Fruit fly (Drosophila melanogaster) whole organism, embryonic: ENCODE results near the gene CG42534.
A peak's percentile ranks its signal among the peaks of the same experiment; 100 is the strongest.

Experiments used
- Ada2b ChIP-seq: fragments of 200-800 bp; sonication (Bioruptor generic); IDR thresholded peaks from 2 replicates; pipeline ENCODE4 v1.3.6; 2022; ENCODE audit warnings: missing biosample characterization, missing genetic modification characterization
- Aef1 ChIP-seq: fragments of 200-800 bp; sonication (Bioruptor generic); IDR thresholded peaks from 3 replicates; pipeline ENCODE4 v1.3.6; 2022; ENCODE audit warnings: missing biosample characterization, missing genetic modification characterization
- Asciz ChIP-seq: fragments of 200-800 bp; sonication (Bioruptor generic); optimal IDR thresholded peaks from 2 replicates; lab custom pipeline; 2017; ENCODE audit warnings: missing biosample characterization, mild to moderate bottlenecking, missing genetic modification characterization, missing genetic modification reagents
- CG10979 ChIP-seq: fragments of 200-800 bp; sonication (Bioruptor generic); optimal IDR thresholded peaks from 2 replicates; lab custom pipeline; 2018; ENCODE audit warnings: missing biosample characterization, mild to moderate bottlenecking, missing genetic modification characterization, moderate library complexity
- CG11504 ChIP-seq: fragments of 200-800 bp; sonication (Bioruptor generic); optimal IDR thresholded peaks from 3 replicates; lab custom pipeline; 2019; ENCODE audit warnings: missing biosample characterization, mild to moderate bottlenecking, missing genetic modification characterization, moderate library complexity
- CG12391 ChIP-seq: fragments of 200-800 bp; sonication (Bioruptor generic); optimal IDR thresholded peaks from 3 replicates; lab custom pipeline; 2018; ENCODE audit warnings: missing biosample characterization, mild to moderate bottlenecking, missing genetic modification characterization, moderate library complexity
- CG13424 ChIP-seq: fragments of 200-800 bp; sonication (Bioruptor generic); optimal IDR thresholded peaks from 2 replicates; lab custom pipeline; 2019; ENCODE audit warnings: missing biosample characterization, mild to moderate bottlenecking, missing genetic modification characterization, moderate library complexity
- CG1529 ChIP-seq: fragments of 200-800 bp; sonication (Bioruptor generic); optimal IDR thresholded peaks from 3 replicates; lab custom pipeline; 2018; ENCODE audit warnings: missing biosample characterization, missing genetic modification characterization
- CG1603 ChIP-seq: fragments of 200-800 bp; sonication (Bioruptor generic); optimal IDR thresholded peaks from 2 replicates; lab custom pipeline; 2019; ENCODE audit warnings: missing biosample characterization, mild to moderate bottlenecking, missing genetic modification characterization, moderate library complexity
- CG17328 ChIP-seq: fragments of 200-800 bp; sonication (Bioruptor generic); IDR thresholded peaks from 2 replicates; pipeline ENCODE4 v1.3.6; 2022; ENCODE audit warnings: missing biosample characterization, missing genetic modification characterization
- CG17361 ChIP-seq: fragments of 200-800 bp; sonication (Bioruptor generic); IDR thresholded peaks from 3 replicates; pipeline ENCODE4 v1.3.6; 2022; ENCODE audit warnings: missing biosample characterization, missing genetic modification characterization
- CG18011 ChIP-seq: fragments of 200-800 bp; sonication (Bioruptor generic); optimal IDR thresholded peaks from 2 replicates; lab custom pipeline; 2017; ENCODE audit warnings: missing biosample characterization, missing genetic modification characterization, mild to moderate bottlenecking, moderate library complexity, missing genotype
- CG18262 ChIP-seq: fragments of 200-800 bp; optimal IDR thresholded peaks from 3 replicates; lab custom pipeline; 2019; ENCODE audit warnings: missing biosample characterization, mild to moderate bottlenecking, missing genetic modification characterization, moderate library complexity
- CG2199 ChIP-seq: fragments of 200-800 bp; sonication (Bioruptor generic); IDR thresholded peaks from 3 replicates; pipeline ENCODE4 v1.3.6; 2022; ENCODE audit warnings: missing biosample characterization, missing genetic modification characterization
- CG2678 ChIP-seq: fragments of 200-800 bp; sonication (Bioruptor generic); optimal IDR thresholded peaks from 3 replicates; lab custom pipeline; 2019; ENCODE audit warnings: missing biosample characterization, mild to moderate bottlenecking, missing genetic modification characterization, moderate library complexity
- CG31441 ChIP-seq: fragments of 200-800 bp; sonication (Bioruptor generic); IDR thresholded peaks from 2 replicates; pipeline ENCODE4 v1.3.6; 2022; ENCODE audit warnings: missing biosample characterization, missing genetic modification characterization
- CG33213 ChIP-seq: fragments of 200-800 bp; sonication (Bioruptor generic); optimal IDR thresholded peaks from 3 replicates; lab custom pipeline; 2016; ENCODE audit warnings: missing biosample characterization, missing genetic modification characterization
- CG4424 ChIP-seq: fragments of 200-800 bp; sonication (Bioruptor generic); optimal IDR thresholded peaks from 3 replicates; lab custom pipeline; 2016; ENCODE audit warnings: missing biosample characterization, missing genetic modification characterization
- CG7839 ChIP-seq: fragments of 200-800 bp; sonication (Bioruptor generic); optimal IDR thresholded peaks from 3 replicates; lab custom pipeline; 2018; ENCODE audit warnings: missing biosample characterization, mild to moderate bottlenecking, missing genetic modification characterization, moderate library complexity
- CG9609 ChIP-seq: fragments of 200-800 bp; sonication (Bioruptor generic); optimal IDR thresholded peaks from 3 replicates; lab custom pipeline; 2016; ENCODE audit warnings: missing biosample characterization, missing genetic modification characterization
- Dek ChIP-seq: fragments of 200-800 bp; sonication (Bioruptor generic); optimal IDR thresholded peaks from 3 replicates; lab custom pipeline; 2019; ENCODE audit warnings: missing biosample characterization, mild to moderate bottlenecking, missing genetic modification characterization, moderate library complexity
- Doc3 ChIP-seq: fragments of 200-800 bp; sonication (Bioruptor generic); IDR thresholded peaks from 3 replicates; pipeline ENCODE4 v1.3.6; 2022; ENCODE audit warnings: missing biosample characterization, missing genetic modification characterization; ENCODE audit not compliant: partially characterized antibody
- Ets65A ChIP-seq: fragments of 200-800 bp; sonication (Bioruptor generic); peaks from one replicate; lab custom pipeline; 2016; ENCODE audit warnings: missing biosample characterization, missing genetic modification characterization
- HLH4C ChIP-seq: fragments of 200-800 bp; sonication (Bioruptor generic); IDR thresholded peaks from 3 replicates; pipeline ENCODE4 v1.3.6; 2022; ENCODE audit warnings: missing biosample characterization, missing genetic modification characterization; ENCODE audit not compliant: partially characterized antibody
- Hmr ChIP-seq: fragments of 200-800 bp; sonication (Bioruptor generic); optimal IDR thresholded peaks from 3 replicates; lab custom pipeline; 2017; ENCODE audit warnings: mild to moderate bottlenecking, missing biosample characterization, missing genetic modification reagents, missing genetic modification characterization
- Hr51 ChIP-seq, 2 experiments: fragments of 200-800 bp; sonication (Bioruptor generic); optimal IDR thresholded peaks; 2 replicates in 1 of 2; 3 replicates in 1 of 2; lab custom pipeline; 2016 to 2018; ENCODE audit warnings: missing biosample characterization in 2 of 2, missing genetic modification characterization in 2 of 2, mild to moderate bottlenecking in 1 of 2, moderate library complexity in 1 of 2
- MESR4 ChIP-seq: fragments of 200-800 bp; sonication (Bioruptor generic); optimal IDR thresholded peaks from 2 replicates; lab custom pipeline; 2018; ENCODE audit warnings: missing biosample characterization, mild to moderate bottlenecking, missing genetic modification characterization, moderate library complexity
- Med ChIP-seq: fragments of 200-800 bp; sonication (Bioruptor generic); peaks from one replicate; lab custom pipeline; 2016; ENCODE audit warnings: missing biosample characterization, missing genetic modification characterization, mild to moderate bottlenecking, inconsistent platforms, moderate library complexity
- Oli ChIP-seq: fragments of 200-800 bp; sonication (Bioruptor generic); optimal IDR thresholded peaks from 2 replicates; lab custom pipeline; 2018; ENCODE audit warnings: missing biosample characterization, mild to moderate bottlenecking, missing genetic modification characterization, moderate library complexity
- Ptx1 ChIP-seq: fragments of 200-800 bp; sonication (Bioruptor generic); IDR thresholded peaks from 2 replicates; pipeline ENCODE4 v1.3.6; 2022; ENCODE audit warnings: missing biosample characterization, missing genetic modification characterization
- Sox102F ChIP-seq: fragments of 200-800 bp; sonication (Bioruptor generic); optimal IDR thresholded peaks from 2 replicates; lab custom pipeline; 2018; ENCODE audit warnings: missing biosample characterization, mild to moderate bottlenecking, missing genetic modification characterization, moderate library complexity
- Sry-δ ChIP-seq: fragments of 200-800 bp; sonication (Bioruptor generic); optimal IDR thresholded peaks from 2 replicates; lab custom pipeline; 2016; ENCODE audit warnings: missing biosample characterization, missing genetic modification characterization
- ara ChIP-seq: fragments of 200-800 bp; sonication (Bioruptor generic); IDR thresholded peaks from 2 replicates; pipeline ENCODE4 v1.3.6; 2022; ENCODE audit warnings: missing biosample characterization, missing genetic modification characterization
- chm ChIP-seq: fragments of 200-800 bp; sonication (Bioruptor generic); IDR thresholded peaks from 2 replicates; pipeline ENCODE4 v1.3.6; 2022; ENCODE audit warnings: missing biosample characterization, missing genetic modification characterization
- croc ChIP-seq: fragments of 200-800 bp; sonication (Bioruptor generic); conservative IDR thresholded peaks from 3 replicates; pipeline ENCODE4 v1.3.6; 2022; ENCODE audit warnings: missing biosample characterization, missing genetic modification characterization
- dmrt99B ChIP-seq: fragments of 200-800 bp; sonication (Bioruptor generic); optimal IDR thresholded peaks from 2 replicates; lab custom pipeline; 2018; ENCODE audit warnings: missing biosample characterization, mild to moderate bottlenecking, missing genetic modification characterization, moderate library complexity
- dysf ChIP-seq: fragments of 200-800 bp; sonication (Bioruptor generic); IDR thresholded peaks from 3 replicates; pipeline ENCODE4 v1.3.6; 2022; ENCODE audit warnings: missing biosample characterization, missing genetic modification characterization
- gem ChIP-seq: fragments of 200-800 bp; sonication (Bioruptor generic); optimal IDR thresholded peaks from 2 replicates; lab custom pipeline; 2019; ENCODE audit warnings: missing biosample characterization, mild to moderate bottlenecking, missing genetic modification characterization, moderate library complexity
- grau ChIP-seq: fragments of 200-800 bp; optimal IDR thresholded peaks from 3 replicates; lab custom pipeline; 2019; ENCODE audit warnings: missing biosample characterization, mild to moderate bottlenecking, missing genetic modification characterization, moderate library complexity
- lab ChIP-seq: fragments of 200-800 bp; sonication (Bioruptor generic); optimal IDR thresholded peaks from 3 replicates; lab custom pipeline; 2017; ENCODE audit warnings: missing biosample characterization, missing genetic modification characterization, mild to moderate bottlenecking, moderate library complexity, missing genetic modification reagents
- lmd ChIP-seq: fragments of 200-800 bp; sonication (Bioruptor generic); IDR thresholded peaks from 2 replicates; pipeline ENCODE4 v1.3.6; 2022; ENCODE audit warnings: missing biosample characterization, missing genetic modification characterization
- nmo ChIP-seq: fragments of 200-800 bp; sonication (Bioruptor generic); optimal IDR thresholded peaks from 2 replicates; lab custom pipeline; 2018; ENCODE audit warnings: missing biosample characterization, mild to moderate bottlenecking, missing genetic modification characterization, moderate library complexity
- pan ChIP-seq, 4 experiments: fragments of >200 bp in 3 of 4; fragments of 200-800 bp in 1 of 4; sonication (Bioruptor generic) in 1 of 4; optimal IDR thresholded peaks in 3 of 4; IDR thresholded peaks in 1 of 4; 2 replicates each; pipeline versions ENCODE4 v1.3.6 to Lab custom; 2017 to 2022; ENCODE audit warnings: missing biosample characterization in 2 of 4, missing genetic modification characterization in 2 of 4, mixed read lengths in 1 of 4
- phol ChIP-seq: fragments of 200-800 bp; sonication (Bioruptor generic); optimal IDR thresholded peaks from 3 replicates; lab custom pipeline; 2018; ENCODE audit warnings: missing biosample characterization, mild to moderate bottlenecking, missing genetic modification characterization, moderate library complexity
- row ChIP-seq: fragments of 200-800 bp; sonication (Bioruptor generic); IDR thresholded peaks from 3 replicates; pipeline ENCODE4 v1.3.6; 2022; ENCODE audit warnings: missing biosample characterization, missing genetic modification characterization
- sens ChIP-seq: fragments of 200-800 bp; sonication (Bioruptor generic); peaks from one replicate; lab custom pipeline; 2016; ENCODE audit warnings: missing biosample characterization, missing genetic modification characterization
- tgo ChIP-seq: fragments of 200-800 bp; sonication (Bioruptor generic); IDR thresholded peaks from 3 replicates; pipeline ENCODE4 v1.3.6; 2022; ENCODE audit warnings: missing biosample characterization, missing genetic modification characterization
- vvl ChIP-seq: fragments of 200-800 bp; sonication (Bioruptor generic); IDR thresholded peaks from 2 replicates; pipeline ENCODE4 v1.3.6; 2022; ENCODE audit warnings: missing biosample characterization, missing genetic modification characterization

CG42534 gene

DNA sequence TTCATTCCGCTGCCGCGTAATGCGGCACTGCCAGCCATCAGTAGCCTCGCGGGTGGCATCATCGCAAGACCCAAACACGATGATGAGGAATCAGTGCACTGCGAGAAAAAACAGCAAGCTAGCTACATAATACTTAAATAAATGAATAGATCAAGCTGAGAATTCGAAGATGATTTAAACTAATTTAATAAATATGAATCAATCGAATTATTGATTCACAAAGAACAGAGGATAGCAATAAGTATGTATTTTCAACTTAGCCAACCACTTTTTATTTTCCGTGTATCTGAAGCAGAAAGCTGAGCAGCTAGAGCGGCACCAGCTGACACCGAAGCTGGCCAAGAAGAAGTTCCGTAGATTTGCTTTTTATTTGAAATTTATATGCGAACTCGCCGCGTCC, 72.8 kb downstream of the CG42534 start:
- TF ChIP-seq row (GFP tag; lab: Robert Waterston, UW): peak; percentile 43; the same call in 2 of the 3 replicates
- no peak for TF ChIP-seq CG1529 (GFP tag; lab: Kevin White, UChicago)
- TF ChIP-seq grau: peak; percentile 21
- peak; percentile 47 for TF ChIP-seq CG2678 (tag; lab: Kevin White, UChicago)
- peak; percentile 32 for TF ChIP-seq phol (tag; lab: Kevin White, UChicago)
- TF ChIP-seq MESR4 (GFP tag; lab: Kevin White, UChicago): no peak
- peak; percentile 8 for TF ChIP-seq CG12391 (tag; lab: Kevin White, UChicago)
- TF ChIP-seq CG4424 (GFP tag; lab: Kevin White, UChicago): peak; percentile 32
- peak; percentile 11; the same call in 1 of the 3 replicates for TF ChIP-seq dysf (GFP tag; lab: Robert Waterston, UW)
- peak; percentile 18; the same call in 1 of the 2 replicates for TF ChIP-seq lmd
- no peak for TF ChIP-seq CG33213 (GFP tag; lab: Kevin White, UChicago)
- no peak for TF ChIP-seq CG18011 (GFP tag; lab: Kevin White, UChicago)
- TF ChIP-seq dmrt99B: peak; percentile 50
- TF ChIP-seq lab (GFP tag; lab: Kevin White, UChicago): peak; percentile 24
- TF ChIP-seq Aef1: 0 out of 3 replicates have a peak, but pooled peaks have one; percentile 13
- peak; percentile 40; the same call in 1 of the 2 replicates for TF ChIP-seq vvl
- no peak for TF ChIP-seq chm (GFP tag; lab: Robert Waterston, UW)
- peak; percentile 70 for TF ChIP-seq Med (GFP tag; lab: Kevin White, UChicago)
- 0 out of 2 replicates have a peak, but pooled peaks have one; percentile 31 for TF ChIP-seq ara (GFP tag; lab: Robert Waterston, UW)
- no peak for TF ChIP-seq Sry-δ (GFP tag; lab: Kevin White, UChicago)
- peak; percentile 83 for TF ChIP-seq sens (GFP tag; lab: Kevin White, UChicago)
- peak; percentile 39 for TF ChIP-seq Ada2b
- TF ChIP-seq Hmr (GFP tag; lab: Kevin White, UChicago): peak; percentile 29
- 0 out of 3 replicates have a peak, but pooled peaks have one; percentile 23 for TF ChIP-seq CG2199 (GFP tag; lab: Robert Waterston, UW)
- 0 out of 3 replicates have a peak, but pooled peaks have one; percentile 15 for TF ChIP-seq tgo (GFP tag; lab: Robert Waterston, UW)
- TF ChIP-seq Hr51 (GFP tag; optimal IDR thresholded peaks at IDR 0.05; lab: Kevin White, UChicago): peak in 1 of 2 experiments; percentile 38
- TF ChIP-seq HLH4C: no peak
- TF ChIP-seq Doc3 (GFP tag; lab: Robert Waterston, UW): no peak
- peak; percentile 38 for TF ChIP-seq gem (tag; lab: Kevin White, UChicago)
- no peak for TF ChIP-seq Asciz (GFP tag; lab: Kevin White, UChicago)
- TF ChIP-seq nmo (GFP tag; lab: Kevin White, UChicago): peak; percentile 51
- peak; percentile 29; the same call in 1 of the 2 replicates for TF ChIP-seq CG17328
- TF ChIP-seq croc (GFP tag; lab: Robert Waterston, UW): peak; percentile 21; the same call in 1 of the 3 replicates
- TF ChIP-seq CG18262 (tag; lab: Kevin White, UChicago): peak; percentile 28
- TF ChIP-seq Sox102F (GFP tag; lab: Kevin White, UChicago): peak; percentile 32
- no peak for TF ChIP-seq CG9609 (GFP tag; lab: Kevin White, UChicago)
- TF ChIP-seq CG10979: peak; percentile 33
- peak; percentile 46 for TF ChIP-seq CG11504 (tag; lab: Kevin White, UChicago)
- TF ChIP-seq CG31441 (GFP tag; lab: Robert Waterston, UW): 0 out of 2 replicates have a peak, but pooled peaks have one; percentile 31
- peak; percentile 17 for TF ChIP-seq CG13424 (tag; lab: Kevin White, UChicago)
- no peak for TF ChIP-seq Dek (tag; lab: Kevin White, UChicago)
- TF ChIP-seq CG1603 (tag; lab: Kevin White, UChicago): peak; percentile 22
- TF ChIP-seq CG17361 (GFP tag; lab: Robert Waterston, UW): 0 out of 3 replicates have a peak, but pooled peaks have one; percentile 21
- TF ChIP-seq pan (optimal IDR thresholded peaks at IDR 0.05; lab: Kevin White, UChicago): no peak
- peak in 1 of 2 experiments; percentile 7 for TF ChIP-seq pan (GFP tag; optimal IDR thresholded peaks at IDR 0.05 in 1 of 2, IDR thresholded peaks at IDR 0.05 in 1 of 2)
- peak; percentile 61 for TF ChIP-seq Ets65A (GFP tag; lab: Kevin White, UChicago)
- TF ChIP-seq Oli (tag; lab: Kevin White, UChicago): peak; percentile 23
- TF ChIP-seq CG7839: peak; percentile 31
- 0 out of 2 replicates have a peak, but pooled peaks have one; percentile 19 for TF ChIP-seq Ptx1
